Worm (Caenorhabditis elegans): Measurements from ENCODE around the gene Y42A5A.1.

Gene Y42A5A.1

ce11 chrV:11123817-11124337, 36.1 kb downstream of the Y42A5A.1 start, which contains the start of the genes atp-5 and lmtr-3 (continued):
- TF ChIP-seq B0035.1 (tag; optimal IDR thresholded peaks at IDR 0.05) (no peak), nhr-80 (tag; optimal IDR thresholded peaks at IDR 0.05) (peak; percentile 81), F57C9.4 (tag; optimal IDR thresholded peaks at IDR 0.05) (no peak), rcor-1 (GFP tag; IDR thresholded peaks at IDR 0.05) (peak; percentile 56), hlh-26 (GFP tag; conservative IDR thresholded peaks at IDR 0.05) (no peak), madf-3 (GFP tag; IDR thresholded peaks at IDR 0.05) (0 out of 2 replicates have a peak, but pooled peaks have one; percentile 58)

- TF ChIP-seq snpc-3.4 (tag; optimal IDR thresholded peaks at IDR 0.05) (no peak), nfya-2 (GFP tag; IDR thresholded peaks at IDR 0.05) (no peak), F57A8.1 (GFP tag; optimal IDR thresholded peaks at IDR 0.05) (no peak), nhr-179 (tag; optimal IDR thresholded peaks at IDR 0.05) (no peak), nhr-27 (tag; optimal IDR thresholded peaks at IDR 0.05) (no peak)
Measured at ce11 chrV:11124922-11125321, 37.2 kb downstream of the Y42A5A.1 start, which contains the start of gene C06H2.2. Gene C06H2.2, plus strand, starts transcription at chrV:11125222.

- TF ChIP-seq bed-2 (GFP tag; IDR thresholded peaks at IDR 0.05), result no peak
- TF ChIP-seq gei-17 (GFP tag; optimal IDR thresholded peaks at IDR 0.05), result no peak
- TF ChIP-seq hmg-1.2 (GFP tag; IDR thresholded peaks at IDR 0.05), result no peak
- TF ChIP-seq snpc-3.4 (tag; optimal IDR thresholded peaks at IDR 0.05), result no peak
- no peak for TF ChIP-seq B0336.3 (GFP tag; IDR thresholded peaks at IDR 0.05)
- no peak for TF ChIP-seq sea-2 (GFP tag; IDR thresholded peaks at IDR 0.05)
- no peak for TF ChIP-seq F33H1.4 (GFP tag; IDR thresholded peaks at IDR 0.05)
- TF ChIP-seq rpc-1 (optimal IDR thresholded peaks at IDR 0.05), result no peak
- TF ChIP-seq rpc-1 (tag; optimal IDR thresholded peaks at IDR 0.05), result no peak
- TF ChIP-seq nhr-179 (tag; optimal IDR thresholded peaks at IDR 0.05), result no peak
- no peak for TF ChIP-seq unc-62 (GFP tag; optimal IDR thresholded peaks at IDR 0.05)
Measured at ce11 chrV:11127197-11127596, 39.4 kb downstream of the Y42A5A.1 start, which contains the start of gene jmjd-5. Gene jmjd-5, plus strand, starts transcription at chrV:11127497.

DNA sequence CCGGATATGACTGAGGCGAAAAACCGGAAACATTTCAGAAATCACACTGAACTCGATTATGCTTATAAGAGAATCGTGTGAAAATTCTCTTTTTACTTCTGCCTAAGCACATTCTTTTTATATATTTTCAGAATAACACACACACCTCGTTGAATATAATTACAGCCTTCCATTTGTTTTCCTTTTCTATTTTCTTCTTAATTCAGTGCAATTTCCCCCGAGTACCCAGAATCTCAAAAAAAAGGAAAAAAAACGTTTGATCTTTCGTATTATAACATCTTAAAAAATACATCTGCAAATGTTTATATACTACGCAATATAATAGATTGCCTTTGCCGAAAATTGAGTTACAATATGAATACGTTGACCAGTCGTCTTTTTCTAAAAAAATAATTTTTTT, 44.1 kb downstream of the Y42A5A.1 start:
- no peak for TF ChIP-seq dpl-1 (GFP tag; optimal IDR thresholded peaks at IDR 0.05)
- TF ChIP-seq somi-1 (GFP tag; optimal IDR thresholded peaks at IDR 0.05), result no peak

DNA sequence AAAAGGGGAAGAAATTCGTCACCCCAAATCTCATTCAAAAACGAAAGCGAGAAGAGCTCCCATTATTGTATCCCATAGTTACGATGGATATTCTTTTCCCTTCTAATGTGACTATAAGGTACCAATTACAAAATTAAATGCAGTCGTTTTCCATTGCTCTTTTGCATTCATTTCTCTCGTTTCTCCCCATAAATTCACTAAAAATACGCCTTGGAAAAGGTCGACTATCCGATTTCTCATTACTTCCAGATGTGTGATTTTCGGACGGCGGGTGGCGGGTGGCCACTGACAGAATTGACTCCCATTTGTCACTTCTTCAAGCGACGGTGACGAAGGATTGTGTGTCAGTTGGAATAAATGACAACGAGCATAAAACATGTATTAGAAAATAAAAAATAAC, 45.8 kb downstream of the Y42A5A.1 start:
- TF ChIP-seq ztf-18 (tag; optimal IDR thresholded peaks at IDR 0.05), result no peak
- no peak for TF ChIP-seq chd-7 (tag; optimal IDR thresholded peaks at IDR 0.05)
- no peak for TF ChIP-seq ceh-79 (tag; optimal IDR thresholded peaks at IDR 0.05)
- no peak for TF ChIP-seq Y56A3A.18 (GFP tag; IDR thresholded peaks at IDR 0.05)
- TF ChIP-seq attf-3 (GFP tag; conservative IDR thresholded peaks at IDR 0.05), result no peak
- no peak for TF ChIP-seq F23B12.7 (tag; optimal IDR thresholded peaks at IDR 0.05; ENCODE audit: insufficient read depth)
- no peak for TF ChIP-seq Y53F4B.3 (GFP tag; IDR thresholded peaks at IDR 0.05)
- TF ChIP-seq ztf-6 (GFP tag; IDR thresholded peaks at IDR 0.05), result no peak
- TF ChIP-seq K11D2.4 (GFP tag; IDR thresholded peaks at IDR 0.05), result no peak
- no peak for TF ChIP-seq ztf-22 (GFP tag; optimal IDR thresholded peaks at IDR 0.05)
- TF ChIP-seq egl-18 (GFP tag; IDR thresholded peaks at IDR 0.05), result no peak

Measured in whole organism, young adult.